Worm (Caenorhabditis elegans): ENCODE results near the gene F41F3.1.

F41F3.1 gene

ce11 chrV:4684137-4684536 is 29.8 kb downstream of the F41F3.1 start:
- TF ChIP-seq madf-6 (GFP tag; IDR thresholded peaks at IDR 0.05) (no peak), atf-7 (tag; optimal IDR thresholded peaks at IDR 0.05) (no peak), nhr-27 (tag; optimal IDR thresholded peaks at IDR 0.05) (no peak), snpc-1.1 (tag; optimal IDR thresholded peaks at IDR 0.05; ENCODE audit: insufficient read depth) (no peak), pha-4 (tag; optimal IDR thresholded peaks at IDR 0.05) (no peak), mcd-1 (GFP tag; IDR thresholded peaks at IDR 0.05) (no peak)

ce11 chrV:4686680-4687470 is 32.5 kb downstream of the F41F3.1 start, which contains the start of gene taf-10:
Gene taf-10 (plus strand): TSS chrV:4687103.
- no peak for TF ChIP-seq snpc-1.1 (tag; optimal IDR thresholded peaks at IDR 0.05; ENCODE audit: insufficient read depth)
- 0 out of 2 replicates have a peak, but pooled peaks have one; percentile 51 for TF ChIP-seq nfyb-1 (GFP tag; IDR thresholded peaks at IDR 0.05)
- TF ChIP-seq egl-44 (GFP tag; IDR thresholded peaks at IDR 0.05) = 0 out of 2 replicates have a peak, but pooled peaks have one; percentile 50
- peak; percentile 47 for TF ChIP-seq lin-54 (GFP tag; optimal IDR thresholded peaks at IDR 0.05)
- TF ChIP-seq dox-1 (GFP tag; IDR thresholded peaks at IDR 0.05) = peak; percentile 60
- peak; percentile 49; the same call in 1 of the 2 replicates for TF ChIP-seq pbrm-1 (GFP tag; IDR thresholded peaks at IDR 0.05)
- no peak for TF ChIP-seq ztf-22 (GFP tag; optimal IDR thresholded peaks at IDR 0.05)
- TF ChIP-seq nhr-80 (tag; optimal IDR thresholded peaks at IDR 0.05) = peak; percentile 29
- TF ChIP-seq dpff-1 (tag; optimal IDR thresholded peaks at IDR 0.05) = no peak
- peak; percentile 8 for TF ChIP-seq rpc-1 (optimal IDR thresholded peaks at IDR 0.05)
- TF ChIP-seq rpc-1 (tag; optimal IDR thresholded peaks at IDR 0.05) = no peak
- TF ChIP-seq C06A6.2 (GFP tag; conservative IDR thresholded peaks at IDR 0.05) = peak; percentile 52; the same call in 1 of the 2 replicates
- peak; percentile 7 for TF ChIP-seq F23B12.7 (tag; optimal IDR thresholded peaks at IDR 0.05; ENCODE audit: insufficient read depth)
- TF ChIP-seq ceh-100 (GFP tag; IDR thresholded peaks at IDR 0.05) = peak; percentile 15; the same call in 1 of the 2 replicates
- TF ChIP-seq tbp1 (GFP tag; optimal IDR thresholded peaks at IDR 0.05) = peak; percentile 9
- TF ChIP-seq hmg-1.2 (GFP tag; IDR thresholded peaks at IDR 0.05) = no peak
- TF ChIP-seq attf-3 (GFP tag; conservative IDR thresholded peaks at IDR 0.05) = 0 out of 2 replicates have a peak, but pooled peaks have one; percentile 25
- TF ChIP-seq attf-5 (GFP tag; optimal IDR thresholded peaks at IDR 0.05) = peak; percentile 49
- peak; percentile 17; the same call in 1 of the 2 replicates for TF ChIP-seq madf-6 (GFP tag; IDR thresholded peaks at IDR 0.05)
- TF ChIP-seq akir-1 (GFP tag; optimal IDR thresholded peaks at IDR 0.05) = no peak
- peak; percentile 18; the same call in 1 of the 2 replicates for TF ChIP-seq madf-8 (GFP tag; conservative IDR thresholded peaks at IDR 0.05)
- TF ChIP-seq lin-40 (tag; optimal IDR thresholded peaks at IDR 0.05) = peak; percentile 13

ce11 chrV:4687944-4688505 is 33.7 kb downstream of the F41F3.1 start, which contains the start of gene K03B4.2:
Gene K03B4.2 (plus strand): TSS chrV:4687994.
- TF ChIP-seq lin-35 (GFP tag; optimal IDR thresholded peaks at IDR 0.05) (peak in 1 of 3 experiments; percentile 15), madf-3 (GFP tag; IDR thresholded peaks at IDR 0.05) (peak; percentile 38; the same call in 1 of the 2 replicates), madf-8 (GFP tag; conservative IDR thresholded peaks at IDR 0.05) (0 out of 2 replicates have a peak, but pooled peaks have one; percentile 12), attf-5 (GFP tag; optimal IDR thresholded peaks at IDR 0.05) (no peak), egl-18 (GFP tag; IDR thresholded peaks at IDR 0.05) (0 out of 2 replicates have a peak, but pooled peaks have one; percentile 19), mxl-1 (tag; optimal IDR thresholded peaks at IDR 0.05) (no peak), pbrm-1 (GFP tag; IDR thresholded peaks at IDR 0.05) (0 out of 2 replicates have a peak, but pooled peaks have one; percentile 14), madf-6 (GFP tag; IDR thresholded peaks at IDR 0.05) (peak; percentile 34), zim-3 (tag; optimal IDR thresholded peaks at IDR 0.05) (peak; percentile 11), Y67H2A.10 (GFP tag; conservative IDR thresholded peaks at IDR 0.05) (no peak), egrh-3 (GFP tag; IDR thresholded peaks at IDR 0.05) (0 out of 2 replicates have a peak, but pooled peaks have one; percentile 26), ama-1 (optimal IDR thresholded peaks at IDR 0.05) (peak; percentile 59), ama-1 (GFP tag; optimal IDR thresholded peaks at IDR 0.05) (no peak), Y53G8AR.9 (GFP tag; conservative IDR thresholded peaks at IDR 0.05) (peak; percentile 69; the same call in 1 of the 2 replicates), Y56A3A.18 (GFP tag; IDR thresholded peaks at IDR 0.05) (0 out of 2 replicates have a peak, but pooled peaks have one; percentile 7), nfyb-1 (GFP tag; IDR thresholded peaks at IDR 0.05) (0 out of 2 replicates have a peak, but pooled peaks have one; percentile 32), K12H6.12 (tag; optimal IDR thresholded peaks at IDR 0.05) (no peak), cebp-2 (GFP tag; IDR thresholded peaks at IDR 0.05) (0 out of 2 replicates have a peak, but pooled peaks have one; percentile 45), mcd-1 (GFP tag; IDR thresholded peaks at IDR 0.05) (peak; percentile 43; the same call in 1 of the 2 replicates), zfh-2 (GFP tag; conservative IDR thresholded peaks at IDR 0.05) (peak; percentile 64), Y79H2A.3 (GFP tag; conservative IDR thresholded peaks at IDR 0.05) (peak; percentile 67; the same call in 1 of the 2 replicates), Y53F4B.3 (GFP tag; IDR thresholded peaks at IDR 0.05) (no peak)

All from whole organism, young adult.